Fruit fly (Drosophila melanogaster) whole organism, embryonic: ENCODE data around the gene CG31178.
A peak's percentile ranks its signal among the peaks of the same experiment; 100 is the strongest.

Experiments
- ATbp ChIP-seq: fragments of 200-800 bp; sonication (Bioruptor generic); optimal IDR thresholded peaks from 2 replicates; lab custom pipeline; 2017; ENCODE audit warnings: missing biosample characterization, mild to moderate bottlenecking, missing genetic modification characterization, missing genetic modification reagents
- B-H1 ChIP-seq: fragments of 200-800 bp; sonication (Bioruptor generic); IDR thresholded peaks from 3 replicates; pipeline ENCODE4 v1.3.6; 2022; ENCODE audit warnings: missing biosample characterization, missing genetic modification characterization
- CG10959 ChIP-seq: fragments of 200-800 bp; sonication (Bioruptor generic); IDR thresholded peaks from 2 replicates; pipeline ENCODE4 v1.3.6; 2022; ENCODE audit warnings: missing biosample characterization, missing genetic modification characterization
- CG11504 ChIP-seq: fragments of 200-800 bp; sonication (Bioruptor generic); optimal IDR thresholded peaks from 3 replicates; lab custom pipeline; 2019; ENCODE audit warnings: missing biosample characterization, mild to moderate bottlenecking, missing genetic modification characterization, moderate library complexity
- CG11723 ChIP-seq: fragments of 200-800 bp; sonication (Bioruptor generic); optimal IDR thresholded peaks from 2 replicates; lab custom pipeline; 2017; ENCODE audit warnings: missing biosample characterization, mild to moderate bottlenecking, missing genetic modification characterization
- CG13123 ChIP-seq: fragments of 200-800 bp; sonication (Bioruptor generic); optimal IDR thresholded peaks from 2 replicates; lab custom pipeline; 2016; ENCODE audit warnings: missing biosample characterization, missing genetic modification characterization
- CG13894 ChIP-seq: fragments of 200-800 bp; sonication (Bioruptor generic); optimal IDR thresholded peaks from 3 replicates; lab custom pipeline; 2018; ENCODE audit warnings: missing biosample characterization, mild to moderate bottlenecking, missing genetic modification characterization, moderate library complexity
- CG14441 ChIP-seq: fragments of 200-800 bp; sonication (Bioruptor generic); IDR thresholded peaks from 2 replicates; pipeline ENCODE4 v1.3.6; 2022; ENCODE audit warnings: missing biosample characterization, missing genetic modification characterization
- CG1602 ChIP-seq: fragments of 200-800 bp; sonication (Bioruptor generic); optimal IDR thresholded peaks from 3 replicates; lab custom pipeline; 2016; ENCODE audit warnings: missing biosample characterization, missing genetic modification characterization
- CG2116 ChIP-seq: fragments of 200-800 bp; sonication (Bioruptor generic); optimal IDR thresholded peaks from 3 replicates; lab custom pipeline; 2018; ENCODE audit warnings: missing biosample characterization, mild to moderate bottlenecking, missing genetic modification characterization
- CG32767 ChIP-seq: fragments of 200-800 bp; sonication (Bioruptor generic); IDR thresholded peaks from 2 replicates; pipeline ENCODE4 v1.3.6; 2022; ENCODE audit warnings: missing biosample characterization, missing genetic modification characterization
- CG6175 ChIP-seq: fragments of 200-800 bp; sonication (Bioruptor generic); IDR thresholded peaks from 3 replicates; pipeline ENCODE4 v1.3.6; 2022; ENCODE audit warnings: missing biosample characterization, missing genetic modification characterization
- CG6854 ChIP-seq: fragments of 200-800 bp; sonication (Bioruptor generic); optimal IDR thresholded peaks from 3 replicates; lab custom pipeline; 2017; ENCODE audit warnings: missing biosample characterization, mild to moderate bottlenecking, missing genetic modification characterization
- CG7271 ChIP-seq: fragments of 200-800 bp; sonication (Bioruptor generic); optimal IDR thresholded peaks from 2 replicates; lab custom pipeline; 2018; ENCODE audit warnings: missing biosample characterization, mild to moderate bottlenecking, missing genetic modification characterization, moderate library complexity
- CG8359 ChIP-seq: fragments of 200-800 bp; sonication (Bioruptor generic); optimal IDR thresholded peaks from 2 replicates; lab custom pipeline; 2017; ENCODE audit warnings: missing biosample characterization, mild to moderate bottlenecking, missing genetic modification characterization, borderline replicate concordance
- CG8388 ChIP-seq: fragments of 200-800 bp; sonication (Bioruptor generic); optimal IDR thresholded peaks from 2 replicates; lab custom pipeline; 2019; ENCODE audit warnings: missing biosample characterization, mild to moderate bottlenecking, missing genetic modification characterization, moderate library complexity
- CG9609 ChIP-seq: fragments of 200-800 bp; sonication (Bioruptor generic); optimal IDR thresholded peaks from 3 replicates; lab custom pipeline; 2016; ENCODE audit warnings: missing biosample characterization, missing genetic modification characterization
- CG9932 ChIP-seq: fragments of 200-800 bp; sonication (Bioruptor generic); IDR thresholded peaks from 2 replicates; pipeline ENCODE4 v1.3.6; 2022; ENCODE audit warnings: missing biosample characterization, missing genetic modification characterization
- CTCF ChIP-seq: fragments of 200-800 bp; sonication (Bioruptor generic); optimal IDR thresholded peaks from 2 replicates; lab custom pipeline; 2017; ENCODE audit warnings: missing biosample characterization, mild to moderate bottlenecking, missing genetic modification characterization, moderate library complexity
- Drgx ChIP-seq: fragments of 200-800 bp; sonication (Bioruptor generic); IDR thresholded peaks from 2 replicates; pipeline ENCODE4 v1.3.6; 2022; ENCODE audit warnings: missing biosample characterization, missing genetic modification characterization
- H2.0 ChIP-seq: fragments of 200-800 bp; sonication (Bioruptor generic); IDR thresholded peaks from 2 replicates; pipeline ENCODE4 v1.3.6; 2022; ENCODE audit warnings: missing biosample characterization, missing genetic modification characterization
- HLH54F ChIP-seq: fragments of 200-800 bp; sonication (Bioruptor generic); optimal IDR thresholded peaks from 3 replicates; lab custom pipeline; 2016; ENCODE audit warnings: missing biosample characterization, missing genetic modification characterization
- HmgD ChIP-seq: fragments of 200-800 bp; sonication (Bioruptor generic); optimal IDR thresholded peaks from 3 replicates; lab custom pipeline; 2016; ENCODE audit warnings: missing biosample characterization, missing genetic modification characterization
- Hmx ChIP-seq: fragments of 200-800 bp; sonication (Bioruptor generic); optimal IDR thresholded peaks from 2 replicates; lab custom pipeline; 2016; ENCODE audit warnings: missing biosample characterization, missing genetic modification characterization
- NC2β ChIP-seq: fragments of 200-800 bp; sonication (Bioruptor generic); optimal IDR thresholded peaks from 2 replicates; lab custom pipeline; 2016; ENCODE audit warnings: missing biosample characterization, missing genetic modification characterization
- Opbp ChIP-seq: fragments of 200-800 bp; sonication (Bioruptor generic); IDR thresholded peaks from 3 replicates; pipeline ENCODE4 v1.3.6; 2022; ENCODE audit warnings: missing biosample characterization, missing genetic modification characterization; ENCODE audit not compliant: partially characterized antibody
- PHDP ChIP-seq: fragments of 200-800 bp; sonication (Bioruptor generic); optimal IDR thresholded peaks from 3 replicates; lab custom pipeline; 2018; ENCODE audit warnings: missing biosample characterization, mild to moderate bottlenecking, missing genetic modification characterization, moderate library complexity
- Ravus ChIP-seq: fragments of 200-800 bp; sonication (Bioruptor generic); IDR thresholded peaks from 2 replicates; pipeline ENCODE4 v1.3.6; 2022; ENCODE audit warnings: missing biosample characterization, missing genetic modification characterization
- Sry-β ChIP-seq: fragments of 200-800 bp; sonication (Bioruptor generic); optimal IDR thresholded peaks from 2 replicates; lab custom pipeline; 2018; ENCODE audit warnings: missing biosample characterization, mild to moderate bottlenecking, missing genetic modification characterization, moderate library complexity
- abd-A ChIP-seq: fragments of 200-800 bp; sonication (Bioruptor generic); optimal IDR thresholded peaks from 3 replicates; lab custom pipeline; 2019; ENCODE audit warnings: missing biosample characterization, mild to moderate bottlenecking, missing genetic modification characterization, moderate library complexity
- bbx ChIP-seq: fragments of 200-800 bp; sonication (Bioruptor generic); IDR thresholded peaks from 2 replicates; pipeline ENCODE4 v1.3.6; 2022; ENCODE audit warnings: missing biosample characterization, missing genetic modification characterization; ENCODE audit not compliant: partially characterized antibody
- br ChIP-seq: fragments of >200 bp; optimal IDR thresholded peaks from 2 replicates; lab custom pipeline; 2017
- cato ChIP-seq: fragments of 200-800 bp; sonication (Bioruptor generic); optimal IDR thresholded peaks from 2 replicates; lab custom pipeline; 2016; ENCODE audit warnings: missing biosample characterization, missing genetic modification characterization, borderline replicate concordance
- chn ChIP-seq: fragments of 200-800 bp; sonication (Bioruptor generic); optimal IDR thresholded peaks from 2 replicates; lab custom pipeline; 2016; ENCODE audit warnings: missing biosample characterization, missing genetic modification characterization
- dati ChIP-seq: fragments of 200-800 bp; sonication (Bioruptor generic); IDR thresholded peaks from 2 replicates; pipeline ENCODE4 v1.3.6; 2022; ENCODE audit warnings: missing biosample characterization, missing genetic modification characterization
- dm ChIP-seq: fragments of 200-800 bp; sonication (Bioruptor generic); optimal IDR thresholded peaks from 3 replicates; lab custom pipeline; 2016; ENCODE audit warnings: missing biosample characterization, missing genetic modification characterization
- dpn ChIP-seq, 2 experiments: fragments of 200-800 bp; sonication (Bioruptor generic); optimal IDR thresholded peaks; 3 replicates each; lab custom pipeline; 2016; ENCODE audit warnings: missing biosample characterization in 2 of 2, missing genetic modification characterization in 2 of 2
- emc ChIP-seq: fragments of 200-800 bp; sonication (Bioruptor generic); optimal IDR thresholded peaks from 2 replicates; lab custom pipeline; 2016; ENCODE audit warnings: missing biosample characterization, missing genetic modification characterization
- fd64A ChIP-seq: fragments of 200-800 bp; sonication (Bioruptor generic); optimal IDR thresholded peaks from 3 replicates; lab custom pipeline; 2018; ENCODE audit warnings: missing biosample characterization, mild to moderate bottlenecking, missing genetic modification characterization
- fru ChIP-seq: fragments of >200 bp; optimal IDR thresholded peaks from 2 replicates; lab custom pipeline; 2017
- gro ChIP-seq: fragments of 200-800 bp; sonication (Bioruptor generic); optimal IDR thresholded peaks from 2 replicates; lab custom pipeline; 2016; ENCODE audit warnings: missing biosample characterization, missing genetic modification characterization
- insv ChIP-seq, 2 experiments: fragments of 200-800 bp; sonication (Bioruptor generic); optimal IDR thresholded peaks; 3 replicates each; lab custom pipeline; 2016 to 2018; ENCODE audit warnings: missing biosample characterization in 2 of 2, missing genetic modification characterization in 2 of 2
- nerfin-2 ChIP-seq: fragments of 200-800 bp; sonication (Bioruptor generic); IDR thresholded peaks from 2 replicates; pipeline ENCODE4 v1.3.6; 2022; ENCODE audit warnings: missing biosample characterization, missing genetic modification characterization; ENCODE audit not compliant: partially characterized antibody
- pan ChIP-seq, 4 experiments: fragments of >200 bp in 3 of 4; fragments of 200-800 bp in 1 of 4; sonication (Bioruptor generic) in 1 of 4; optimal IDR thresholded peaks in 3 of 4; IDR thresholded peaks in 1 of 4; 2 replicates each; pipeline versions ENCODE4 v1.3.6 to Lab custom; 2017 to 2022; ENCODE audit warnings: missing biosample characterization in 2 of 4, missing genetic modification characterization in 2 of 4, mixed read lengths in 1 of 4
- sens-2 ChIP-seq: fragments of 200-800 bp; sonication (Bioruptor generic); IDR thresholded peaks from 2 replicates; pipeline ENCODE4 v1.3.6; 2022; ENCODE audit warnings: missing biosample characterization, missing genetic modification characterization
- sqz ChIP-seq: fragments of 200-800 bp; sonication (Bioruptor generic); optimal IDR thresholded peaks from 3 replicates; lab custom pipeline; 2018; ENCODE audit warnings: missing biosample characterization, mild to moderate bottlenecking, missing genetic modification characterization
- stwl ChIP-seq: fragments of 200-800 bp; sonication (Bioruptor generic); optimal IDR thresholded peaks from 3 replicates; lab custom pipeline; 2018; ENCODE audit warnings: missing biosample characterization, mild to moderate bottlenecking, missing genetic modification characterization, moderate library complexity
- ttk ChIP-seq: fragments of 200-800 bp; sonication (Bioruptor generic); IDR thresholded peaks from 2 replicates; pipeline ENCODE4 v2.1.2; 2022; ENCODE audit warnings: missing biosample characterization, missing genetic modification characterization
- wor ChIP-seq: fragments of 200-800 bp; sonication (Bioruptor generic); IDR thresholded peaks from 2 replicates; pipeline ENCODE4 v1.3.6; 2022; ENCODE audit warnings: missing biosample characterization, missing genetic modification characterization

CG31178 gene

DNA sequence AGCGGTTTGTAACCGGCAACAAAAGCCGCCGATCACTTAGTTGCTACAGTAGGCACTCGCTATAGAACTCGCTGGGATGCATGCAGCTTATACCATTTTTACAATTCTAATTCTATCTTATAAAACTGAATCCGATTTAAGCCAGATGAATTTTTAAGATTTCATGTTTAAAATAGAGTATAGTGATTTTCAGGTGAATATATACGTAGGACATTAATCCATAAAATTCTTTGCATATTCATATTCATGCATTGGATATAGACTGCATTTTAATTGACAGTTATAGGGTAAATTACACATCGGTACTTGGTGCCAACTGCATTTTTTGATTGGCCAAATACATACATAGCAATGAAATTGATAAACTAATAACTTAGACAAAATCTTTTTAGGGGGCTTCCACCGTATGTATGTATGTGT is 14.1 kb downstream of the CG31178 start (continued):
- TF ChIP-seq CG11723 (no peak), insv (GFP tag; optimal IDR thresholded peaks at IDR 0.05; lab: Kevin White, UChicago) (no peak), dm (GFP tag; lab: Kevin White, UChicago) (no peak), CG13894 (no peak), stwl (no peak), CG1602 (GFP tag; lab: Kevin White, UChicago) (no peak), CG2116 (no peak), CG14441 (GFP tag; lab: Robert Waterston, UW) (peak; percentile 47), CG11504 (no peak), abd-A (tag; lab: Kevin White, UChicago) (no peak)

DNA sequence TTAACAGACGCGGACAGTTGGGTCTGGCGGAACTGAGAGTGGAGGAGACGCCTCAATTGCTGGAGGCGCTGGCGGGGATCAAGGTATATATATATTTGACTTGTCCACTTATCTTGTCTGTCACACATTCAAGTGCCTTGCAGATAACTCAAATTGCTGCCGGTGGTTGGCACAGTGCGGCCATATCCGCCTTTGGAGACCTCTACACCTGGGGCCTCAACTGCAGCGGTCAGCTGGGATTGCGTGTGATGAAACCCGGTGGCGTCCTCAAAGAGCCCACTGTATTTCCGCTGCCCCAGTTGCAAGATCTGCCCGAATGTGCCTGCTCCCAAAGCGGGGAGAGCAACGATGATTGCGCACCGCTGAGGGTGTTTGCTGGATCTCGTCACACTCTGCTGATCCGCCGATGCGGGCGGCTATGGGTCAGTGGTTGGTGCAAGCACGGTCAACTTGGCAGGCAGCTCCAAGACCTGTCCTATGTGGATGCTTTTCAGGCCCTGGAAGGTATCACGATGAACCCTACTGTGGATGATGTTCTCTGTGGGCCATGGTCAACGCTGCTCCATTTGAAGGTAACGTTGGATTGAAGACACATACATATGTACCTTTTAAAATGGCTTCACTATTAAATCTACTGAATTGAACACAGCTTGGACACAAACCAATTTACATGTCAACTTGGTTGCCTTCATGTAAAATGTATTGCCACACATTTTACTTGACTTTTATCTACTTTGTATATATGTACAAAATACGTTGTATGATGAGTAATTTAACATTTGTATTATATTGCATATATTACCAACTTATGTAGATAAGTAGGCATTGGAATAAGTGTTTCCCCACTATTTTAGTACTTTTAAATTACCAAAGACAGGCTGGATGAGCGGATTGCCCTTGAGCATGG is 15.4 kb downstream of the CG31178 start, which contains the start of gene CG43844:
CG43844 (plus strand) TSS at position 844 of the 907 bp plus-strand sequence.
- TF ChIP-seq CG7271 (tag; lab: Kevin White, UChicago) (no peak), chn (GFP tag; lab: Kevin White, UChicago) (no peak), H2.0 (GFP tag; lab: Robert Waterston, UW) (no peak), gro (no peak), CG8359 (GFP tag; lab: Kevin White, UChicago) (no peak), CG9609 (GFP tag; lab: Kevin White, UChicago) (no peak), Opbp (GFP tag; lab: Robert Waterston, UW) (peak; percentile 54; the same call in 2 of the 3 replicates), PHDP (no peak), CG9932 (GFP tag; lab: Robert Waterston, UW) (no peak), ATbp (GFP tag; lab: Kevin White, UChicago) (no peak), CG6854 (no peak), Drgx (GFP tag; lab: Robert Waterston, UW) (peak; percentile 14; the same call in 1 of the 2 replicates), fru (lab: Kevin White, UChicago) (no peak), cato (no peak), CG13123 (no peak), B-H1 (GFP tag; lab: Robert Waterston, UW) (no peak), ttk (GFP tag; lab: Robert Waterston, UW) (no peak), CTCF (GFP tag; lab: Kevin White, UChicago) (peak; percentile 84), HmgD (GFP tag; lab: Kevin White, UChicago) (no peak), CG10959 (GFP tag; lab: Robert Waterston, UW) (no peak), pan (optimal IDR thresholded peaks at IDR 0.05; lab: Kevin White, UChicago) (no peak), pan (GFP tag; optimal IDR thresholded peaks at IDR 0.05 in 1 of 2, IDR thresholded peaks at IDR 0.05 in 1 of 2) (no peak), fd64A (GFP tag; lab: Kevin White, UChicago) (no peak), CG8388 (GFP tag; lab: Kevin White, UChicago) (no peak), CG6175 (GFP tag; lab: Robert Waterston, UW) (no peak), dati (GFP tag; lab: Robert Waterston, UW) (no peak), insv (GFP tag; optimal IDR thresholded peaks at IDR 0.05; lab: Kevin White, UChicago) (no peak), sens-2 (no peak), NC2β (no peak), wor (no peak), Hmx (GFP tag; lab: Kevin White, UChicago) (no peak), Ravus (GFP tag; lab: Robert Waterston, UW) (no peak), Sry-β (GFP tag; lab: Kevin White, UChicago) (no peak), emc (no peak), bbx (GFP tag; lab: Robert Waterston, UW) (no peak), CG32767 (GFP tag; lab: Robert Waterston, UW) (no peak), sqz (GFP tag; lab: Kevin White, UChicago) (no peak), br (lab: Kevin White, UChicago) (no peak), dpn (GFP tag; optimal IDR thresholded peaks at IDR 0.05; lab: Kevin White, UChicago) (no peak), HLH54F (GFP tag; lab: Kevin White, UChicago) (no peak), nerfin-2 (GFP tag; lab: Robert Waterston, UW) (peak; percentile 53; the same call in 1 of the 2 replicates)
